Worm (Caenorhabditis elegans) whole organism, late embryonic: ENCODE data around the gene smc-3.

Experiments
- ceh-6 ChIP-seq: fragments of 200-800 bp; sonication (Bioruptor generic); optimal IDR thresholded peaks from 2 replicates; lab custom pipeline; 2018; ENCODE audit warnings: mild to moderate bottlenecking, missing genetic modification characterization, missing compliant biosample characterization
- ets-4 ChIP-seq: sonication (generic microtip); optimal IDR thresholded peaks from 2 replicates; lab custom pipeline; 2016; ENCODE audit warnings: missing genetic modification characterization, missing compliant biosample characterization
- eyg-1 ChIP-seq: sonication (generic microtip); optimal IDR thresholded peaks from 2 replicates; lab custom pipeline; 2016; ENCODE audit warnings: missing genotype, missing genetic modification characterization, missing compliant biosample characterization
- pag-3 ChIP-seq: sonication (generic microtip); optimal IDR thresholded peaks from 2 replicates; lab custom pipeline; 2016; ENCODE audit warnings: missing compliant biosample characterization, missing genetic modification characterization, borderline replicate concordance

- TF ChIP-seq eyg-1 (tag; lab: Kevin White, UChicago) (no peak), ceh-6 (GFP tag; lab: Kevin White, UChicago) (no peak), ets-4 (tag; lab: Kevin White, UChicago) (no peak), pag-3 (tag; lab: Kevin White, UChicago) (no peak)
Observed at ce11 chrIII:11244338-11244737, 46.4 kb upstream of the smc-3 start.
